Fruit fly (Drosophila melanogaster) whole organism, embryonic: Measurements from ENCODE around the gene Sar1.

Experiments
- BEAF-32 ChIP-seq: fragments of 200-800 bp; sonication (Bioruptor generic); optimal IDR thresholded peaks from 3 replicates; lab custom pipeline; 2017; ENCODE audit warnings: missing biosample characterization, missing genetic modification characterization, mild to moderate bottlenecking, moderate library complexity, missing genetic modification reagents
- Bgb ChIP-seq: fragments of 200-800 bp; sonication (Bioruptor generic); IDR thresholded peaks from 2 replicates; pipeline ENCODE4 v1.3.6; 2022; ENCODE audit warnings: missing biosample characterization, missing genetic modification characterization; ENCODE audit not compliant: partially characterized antibody
- CG13287 ChIP-seq: fragments of 200-800 bp; sonication (Bioruptor generic); IDR thresholded peaks from 2 replicates; pipeline ENCODE4 v1.3.6; 2022; ENCODE audit warnings: missing biosample characterization, missing genetic modification characterization; ENCODE audit not compliant: partially characterized antibody
- CG14710 ChIP-seq: fragments of 200-800 bp; sonication (Bioruptor generic); optimal IDR thresholded peaks from 3 replicates; lab custom pipeline; 2019; ENCODE audit warnings: missing biosample characterization, mild to moderate bottlenecking, missing genetic modification characterization, moderate library complexity
- CG2116 ChIP-seq: fragments of 200-800 bp; sonication (Bioruptor generic); optimal IDR thresholded peaks from 3 replicates; lab custom pipeline; 2018; ENCODE audit warnings: missing biosample characterization, mild to moderate bottlenecking, missing genetic modification characterization
- CG31365 ChIP-seq: fragments of 200-800 bp; sonication (Bioruptor generic); optimal IDR thresholded peaks from 2 replicates; lab custom pipeline; 2018; ENCODE audit warnings: missing biosample characterization, mild to moderate bottlenecking, missing genetic modification characterization
- CG34224 ChIP-seq: fragments of 200-800 bp; sonication (Bioruptor generic); IDR thresholded peaks from 3 replicates; pipeline ENCODE4 v1.3.6; 2022; ENCODE audit warnings: missing biosample characterization, missing genetic modification characterization; ENCODE audit not compliant: partially characterized antibody
- CG43689 ChIP-seq: fragments of 200-800 bp; sonication (Bioruptor generic); IDR thresholded peaks from 2 replicates; pipeline ENCODE4 v1.3.6; 2022; ENCODE audit warnings: missing biosample characterization, missing genetic modification characterization
- CG6175 ChIP-seq: fragments of 200-800 bp; sonication (Bioruptor generic); IDR thresholded peaks from 3 replicates; pipeline ENCODE4 v1.3.6; 2022; ENCODE audit warnings: missing biosample characterization, missing genetic modification characterization
- CG6683 ChIP-seq: fragments of 200-800 bp; sonication (Bioruptor generic); optimal IDR thresholded peaks from 2 replicates; lab custom pipeline; 2017; ENCODE audit warnings: missing biosample characterization, mild to moderate bottlenecking, missing genetic modification characterization, missing genetic modification reagents
- CG6791 ChIP-seq: fragments of 200-800 bp; sonication (Bioruptor generic); IDR thresholded peaks from 3 replicates; pipeline ENCODE4 v1.3.6; 2022; ENCODE audit warnings: missing biosample characterization, missing genetic modification characterization; ENCODE audit not compliant: partially characterized antibody
- CG7271 ChIP-seq: fragments of 200-800 bp; sonication (Bioruptor generic); optimal IDR thresholded peaks from 2 replicates; lab custom pipeline; 2018; ENCODE audit warnings: missing biosample characterization, mild to moderate bottlenecking, missing genetic modification characterization, moderate library complexity
- CG8478 ChIP-seq: fragments of >200 bp; optimal IDR thresholded peaks from 2 replicates; lab custom pipeline; 2018
- CG8944 ChIP-seq: fragments of 200-800 bp; sonication (Bioruptor generic); optimal IDR thresholded peaks from 3 replicates; lab custom pipeline; 2016; ENCODE audit warnings: missing biosample characterization, missing genetic modification characterization
- Dbx ChIP-seq: fragments of 200-800 bp; sonication (Bioruptor generic); IDR thresholded peaks from 3 replicates; pipeline ENCODE4 v1.3.6; 2022; ENCODE audit warnings: missing biosample characterization, missing genetic modification characterization
- Dll ChIP-seq: fragments of 200-800 bp; sonication (Bioruptor generic); IDR thresholded peaks from 4 replicates; pipeline ENCODE4 v1.3.6; 2022; ENCODE audit warnings: missing biosample characterization, missing genetic modification characterization; ENCODE audit not compliant: partially characterized antibody
- Doc3 ChIP-seq: fragments of 200-800 bp; sonication (Bioruptor generic); IDR thresholded peaks from 3 replicates; pipeline ENCODE4 v1.3.6; 2022; ENCODE audit warnings: missing biosample characterization, missing genetic modification characterization; ENCODE audit not compliant: partially characterized antibody
- Dp ChIP-seq: fragments of 200-800 bp; sonication (Bioruptor generic); optimal IDR thresholded peaks from 2 replicates; lab custom pipeline; 2018; ENCODE audit warnings: missing biosample characterization, mild to moderate bottlenecking, missing genetic modification characterization, moderate library complexity
- Dref ChIP-seq: fragments of 200-800 bp; sonication (Bioruptor generic); IDR thresholded peaks from 2 replicates; pipeline ENCODE4 v1.3.6; 2022; ENCODE audit warnings: missing biosample characterization, missing genetic modification characterization
- HLH4C ChIP-seq: fragments of 200-800 bp; sonication (Bioruptor generic); IDR thresholded peaks from 3 replicates; pipeline ENCODE4 v1.3.6; 2022; ENCODE audit warnings: missing biosample characterization, missing genetic modification characterization; ENCODE audit not compliant: partially characterized antibody
- HLH54F ChIP-seq: fragments of 200-800 bp; sonication (Bioruptor generic); optimal IDR thresholded peaks from 3 replicates; lab custom pipeline; 2016; ENCODE audit warnings: missing biosample characterization, missing genetic modification characterization
- Kr ChIP-seq: fragments of 200-800 bp; sonication (Bioruptor generic); optimal IDR thresholded peaks from 2 replicates; lab custom pipeline; 2017; ENCODE audit warnings: missing biosample characterization, mild to moderate bottlenecking, missing genetic modification characterization
- MBD-R2 ChIP-seq: fragments of 200-800 bp; sonication (Bioruptor generic); IDR thresholded peaks from 2 replicates; pipeline ENCODE4 v1.3.6; 2022; ENCODE audit warnings: missing biosample characterization, missing genetic modification characterization
- Opbp ChIP-seq: fragments of 200-800 bp; sonication (Bioruptor generic); IDR thresholded peaks from 3 replicates; pipeline ENCODE4 v1.3.6; 2022; ENCODE audit warnings: missing biosample characterization, missing genetic modification characterization; ENCODE audit not compliant: partially characterized antibody
- Scr ChIP-seq: fragments of 200-800 bp; sonication (Bioruptor generic); IDR thresholded peaks from 2 replicates; pipeline ENCODE4 v1.3.6; 2022; ENCODE audit warnings: missing biosample characterization, missing genetic modification characterization; ENCODE audit not compliant: partially characterized antibody
- Sry-δ ChIP-seq: fragments of 200-800 bp; sonication (Bioruptor generic); optimal IDR thresholded peaks from 2 replicates; lab custom pipeline; 2016; ENCODE audit warnings: missing biosample characterization, missing genetic modification characterization
- Vsx1 ChIP-seq: fragments of 200-800 bp; sonication (Bioruptor generic); optimal IDR thresholded peaks from 2 replicates; lab custom pipeline; 2017; ENCODE audit warnings: missing biosample characterization, mild to moderate bottlenecking, missing genetic modification characterization, missing genetic modification reagents
- ato ChIP-seq: fragments of 200-800 bp; sonication (Bioruptor generic); IDR thresholded peaks from 2 replicates; pipeline ENCODE4 v1.3.6; 2022; ENCODE audit warnings: missing biosample characterization, missing genetic modification characterization; ENCODE audit not compliant: partially characterized antibody
- bbx ChIP-seq: fragments of 200-800 bp; sonication (Bioruptor generic); IDR thresholded peaks from 2 replicates; pipeline ENCODE4 v1.3.6; 2022; ENCODE audit warnings: missing biosample characterization, missing genetic modification characterization; ENCODE audit not compliant: partially characterized antibody
- crp ChIP-seq, 2 experiments: fragments of 200-800 bp; sonication (Bioruptor generic); optimal IDR thresholded peaks; 2 replicates in 1 of 2; 3 replicates in 1 of 2; lab custom pipeline; 2017; ENCODE audit warnings: missing biosample characterization in 2 of 2, missing genetic modification characterization in 2 of 2, mild to moderate bottlenecking in 1 of 2, moderate library complexity in 1 of 2
- gfzf ChIP-seq: fragments of 200-800 bp; sonication (Bioruptor generic); optimal IDR thresholded peaks from 2 replicates; lab custom pipeline; 2016; ENCODE audit warnings: missing biosample characterization, mild to moderate bottlenecking, missing genetic modification characterization, moderate library complexity
- gsb-n ChIP-seq: fragments of 200-800 bp; sonication (Bioruptor generic); optimal IDR thresholded peaks from 3 replicates; lab custom pipeline; 2018; ENCODE audit warnings: missing biosample characterization, mild to moderate bottlenecking, missing genetic modification characterization
- kah ChIP-seq: fragments of 200-800 bp; sonication (Bioruptor generic); optimal IDR thresholded peaks from 2 replicates; lab custom pipeline; 2018; ENCODE audit warnings: missing biosample characterization, mild to moderate bottlenecking, missing genetic modification characterization
- kay ChIP-seq: fragments of 200-800 bp; sonication (Bioruptor generic); optimal IDR thresholded peaks from 2 replicates; lab custom pipeline; 2016; ENCODE audit warnings: missing biosample characterization, missing genetic modification characterization
- nerfin-2 ChIP-seq: fragments of 200-800 bp; sonication (Bioruptor generic); IDR thresholded peaks from 2 replicates; pipeline ENCODE4 v1.3.6; 2022; ENCODE audit warnings: missing biosample characterization, missing genetic modification characterization; ENCODE audit not compliant: partially characterized antibody
- nmo ChIP-seq: fragments of 200-800 bp; sonication (Bioruptor generic); optimal IDR thresholded peaks from 2 replicates; lab custom pipeline; 2018; ENCODE audit warnings: missing biosample characterization, mild to moderate bottlenecking, missing genetic modification characterization, moderate library complexity
- pzg ChIP-seq: fragments of 200-800 bp; sonication (Bioruptor generic); optimal IDR thresholded peaks from 3 replicates; lab custom pipeline; 2018; ENCODE audit warnings: missing biosample characterization, mild to moderate bottlenecking, missing genetic modification characterization, moderate library complexity
- sna ChIP-seq: fragments of 200-800 bp; sonication (Bioruptor generic); IDR thresholded peaks from 2 replicates; pipeline ENCODE4 v1.3.6; 2022; ENCODE audit warnings: missing biosample characterization, missing genetic modification characterization; ENCODE audit not compliant: partially characterized antibody
- stwl ChIP-seq: fragments of 200-800 bp; sonication (Bioruptor generic); optimal IDR thresholded peaks from 3 replicates; lab custom pipeline; 2018; ENCODE audit warnings: missing biosample characterization, mild to moderate bottlenecking, missing genetic modification characterization, moderate library complexity
- tna ChIP-seq: fragments of 200-800 bp; sonication (Bioruptor generic); IDR thresholded peaks from 2 replicates; pipeline ENCODE4 v1.3.6; 2022; ENCODE audit warnings: missing biosample characterization, missing genetic modification characterization; ENCODE audit not compliant: partially characterized antibody
- trh ChIP-seq: fragments of 200-800 bp; sonication (Bioruptor generic); optimal IDR thresholded peaks from 2 replicates; lab custom pipeline; 2016; ENCODE audit warnings: missing biosample characterization, missing genetic modification characterization
- unc-4 ChIP-seq: fragments of 200-800 bp; sonication (Bioruptor generic); IDR thresholded peaks from 2 replicates; pipeline ENCODE4 v1.3.6; 2022; ENCODE audit warnings: missing biosample characterization, missing genetic modification characterization; ENCODE audit not compliant: partially characterized antibody
- usp ChIP-seq: fragments of >200 bp; optimal IDR thresholded peaks from 2 replicates; lab custom pipeline; 2017; ENCODE audit warnings: missing biosample characterization, missing genetic modification characterization
- vnd ChIP-seq: fragments of 200-800 bp; sonication (Bioruptor generic); IDR thresholded peaks from 3 replicates; pipeline ENCODE4 v1.3.6; 2022; ENCODE audit warnings: missing biosample characterization, missing genetic modification characterization; ENCODE audit not compliant: partially characterized antibody
- zen2 ChIP-seq: fragments of 200-800 bp; sonication (Bioruptor generic); IDR thresholded peaks from 3 replicates; pipeline ENCODE4 v1.3.6; 2022; ENCODE audit warnings: missing biosample characterization, missing genetic modification characterization; ENCODE audit not compliant: partially characterized antibody

The Sar1 gene

dm6 chr3R:22375674-22376073 lies 19.2 kb downstream of the Sar1 start, which contains the start of gene CG18596 (continued):
- TF ChIP-seq vnd (GFP tag; lab: Robert Waterston, UW) (peak; percentile 92), CG14710 (peak; percentile 43), Kr (GFP tag; lab: Kevin White, UChicago) (peak; percentile 38), HLH4C (peak; percentile 90), CG8478 (lab: Kevin White, UChicago) (no peak), Doc3 (GFP tag; lab: Robert Waterston, UW) (peak; percentile 96), trh (GFP tag; lab: Kevin White, UChicago) (no peak), BEAF-32 (GFP tag; lab: Kevin White, UChicago) (peak; percentile 88), HLH54F (GFP tag; lab: Kevin White, UChicago) (no peak)

- peak; percentile 34; the same call in 1 of the 2 replicates for TF ChIP-seq ato (GFP tag; lab: Robert Waterston, UW)
- peak; percentile 10; the same call in 2 of the 3 replicates for TF ChIP-seq Opbp (GFP tag; lab: Robert Waterston, UW)
- TF ChIP-seq zen2 (GFP tag; lab: Robert Waterston, UW): peak; percentile 41; the same call in 2 of the 3 replicates
- TF ChIP-seq Dll: peak; percentile 71; the same call in 3 of the 4 replicates
- peak; percentile 18 for TF ChIP-seq CG2116 (GFP tag; lab: Kevin White, UChicago)
- TF ChIP-seq CG31365 (tag; lab: Kevin White, UChicago): no peak
- peak; percentile 23; the same call in 1 of the 3 replicates for TF ChIP-seq CG6791
- TF ChIP-seq bbx (GFP tag; lab: Robert Waterston, UW): peak; percentile 61
- TF ChIP-seq stwl (tag; lab: Kevin White, UChicago): peak; percentile 48
- no peak for TF ChIP-seq gsb-n (tag; lab: Kevin White, UChicago)
- TF ChIP-seq Dp: peak; percentile 79
- TF ChIP-seq CG8944: no peak
- TF ChIP-seq crp (GFP tag; optimal IDR thresholded peaks at IDR 0.05; lab: Kevin White, UChicago): peak in 1 of 2 experiments; percentile 84
- no peak for TF ChIP-seq kay
- peak; percentile 59 for TF ChIP-seq Scr (GFP tag; lab: Robert Waterston, UW)
- TF ChIP-seq gfzf (GFP tag; lab: Kevin White, UChicago): no peak
- no peak; the same call in 1 of the 2 replicates for TF ChIP-seq tna (GFP tag; lab: Robert Waterston, UW)
- peak; percentile 74 for TF ChIP-seq HLH4C
- TF ChIP-seq nmo: no peak
- peak; percentile 53 for TF ChIP-seq MBD-R2 (GFP tag; lab: Robert Waterston, UW)
- TF ChIP-seq Bgb (GFP tag; lab: Robert Waterston, UW): peak; percentile 33; the same call in 1 of the 2 replicates
- peak; percentile 31 for TF ChIP-seq BEAF-32 (GFP tag; lab: Kevin White, UChicago)
- TF ChIP-seq Doc3 (GFP tag; lab: Robert Waterston, UW): 0 out of 3 replicates have a peak, but pooled peaks have one; percentile 19
- peak; percentile 73 for TF ChIP-seq CG13287 (GFP tag; lab: Robert Waterston, UW)
- TF ChIP-seq Vsx1: no peak
- peak; percentile 58 for TF ChIP-seq nerfin-2 (GFP tag; lab: Robert Waterston, UW)
- peak; percentile 63 for TF ChIP-seq Dref (GFP tag; lab: Robert Waterston, UW)
- TF ChIP-seq pzg (GFP tag; lab: Kevin White, UChicago): peak; percentile 28
- TF ChIP-seq CG43689 (GFP tag; lab: Robert Waterston, UW): no peak
- peak; percentile 53; the same call in 1 of the 3 replicates for TF ChIP-seq CG34224
- peak; percentile 22 for TF ChIP-seq Sry-δ (GFP tag; lab: Kevin White, UChicago)
- TF ChIP-seq Dbx (GFP tag; lab: Robert Waterston, UW): no peak
- no peak for TF ChIP-seq CG6683 (GFP tag; lab: Kevin White, UChicago)
- TF ChIP-seq sna (GFP tag; lab: Robert Waterston, UW): peak; percentile 47
- no peak for TF ChIP-seq usp (GFP tag; lab: Kevin White, UChicago)
- TF ChIP-seq CG6175 (GFP tag; lab: Robert Waterston, UW): no peak
- TF ChIP-seq unc-4: peak; percentile 55
- TF ChIP-seq CG7271 (tag; lab: Kevin White, UChicago): no peak
- no peak for TF ChIP-seq kah
Observed at dm6 chr3R:22379942-22380341, 23.5 kb downstream of the Sar1 start, which contains the start of gene CG34149. Gene CG34149, plus strand, starts transcription at chr3R:22380128.
